Fruit fly (Drosophila melanogaster): ENCODE measurements around the gene CG42728.

DNA sequence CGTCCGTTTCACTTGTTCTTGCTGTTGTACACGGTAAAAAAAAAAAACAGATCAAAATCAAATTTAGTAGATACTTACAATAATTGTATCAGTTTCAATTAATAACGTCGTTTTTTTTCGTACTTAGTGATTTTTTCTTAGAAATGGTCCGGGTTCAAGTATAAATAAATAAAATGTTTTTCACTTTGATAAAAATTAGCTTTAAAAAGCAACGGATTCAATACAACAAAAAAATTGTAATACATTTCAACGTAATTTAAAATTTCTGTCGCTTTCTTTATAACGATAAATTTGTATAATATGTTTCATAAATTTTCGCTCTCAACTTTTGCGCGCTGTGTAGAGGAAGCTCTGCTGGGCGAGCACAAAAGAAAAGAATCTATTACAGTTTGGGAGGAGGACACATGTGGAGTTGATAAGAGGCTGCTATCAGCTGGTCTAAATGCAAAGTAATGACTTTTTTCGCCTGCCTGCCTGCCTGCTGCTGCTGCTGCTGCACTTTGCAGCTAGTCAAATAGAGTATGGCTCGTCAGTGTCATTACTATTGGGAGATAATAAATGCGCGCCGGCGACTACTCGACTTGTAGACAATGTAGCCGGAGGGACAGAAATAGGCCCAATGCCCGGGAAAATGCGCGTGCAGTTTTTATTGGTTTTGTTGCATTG lies 10.1 kb upstream of the CG42728 start:
- TF ChIP-seq EcR (GFP tag; optimal IDR thresholded peaks at IDR 0.05) (peak in 1 of 2 experiments; percentile 19), usp (GFP tag; optimal IDR thresholded peaks at IDR 0.05) (no peak), Dll (optimal IDR thresholded peaks at IDR 0.05) (no peak), psq (optimal IDR thresholded peaks at IDR 0.05) (no peak), pan (optimal IDR thresholded peaks at IDR 0.05) (no peak), CG8478 (optimal IDR thresholded peaks at IDR 0.05) (no peak)

Data from whole organism.